Fruit fly (Drosophila melanogaster) whole organism, embryonic: Measurements from ENCODE around the gene Lsd-1.

ENCODE experiments used
- BtbVII ChIP-seq: fragments of 200-800 bp; sonication (Bioruptor generic); optimal IDR thresholded peaks from 3 replicates; lab custom pipeline; 2017; ENCODE audit warnings: missing biosample characterization, mild to moderate bottlenecking, missing genetic modification characterization
- CG10366 ChIP-seq: fragments of 200-800 bp; sonication (Bioruptor generic); IDR thresholded peaks from 2 replicates; pipeline ENCODE4 v1.3.6; 2022; ENCODE audit warnings: missing biosample characterization, missing genetic modification characterization
- CG10431 ChIP-seq: fragments of 200-800 bp; sonication (Bioruptor generic); optimal IDR thresholded peaks from 3 replicates; lab custom pipeline; 2018; ENCODE audit warnings: missing biosample characterization, mild to moderate bottlenecking, missing genetic modification characterization
- CG11456 ChIP-seq: fragments of 200-800 bp; sonication (Bioruptor generic); IDR thresholded peaks from 3 replicates; pipeline ENCODE4 v1.3.6; 2022; ENCODE audit warnings: missing biosample characterization, missing genetic modification characterization
- CG12071 ChIP-seq: fragments of 200-800 bp; sonication (Bioruptor generic); optimal IDR thresholded peaks from 3 replicates; lab custom pipeline; 2018; ENCODE audit warnings: missing biosample characterization, mild to moderate bottlenecking, missing genetic modification characterization
- CG14710 ChIP-seq: fragments of 200-800 bp; sonication (Bioruptor generic); optimal IDR thresholded peaks from 3 replicates; lab custom pipeline; 2019; ENCODE audit warnings: missing biosample characterization, mild to moderate bottlenecking, missing genetic modification characterization, moderate library complexity
- CG14860 ChIP-seq: fragments of 200-800 bp; sonication (Bioruptor generic); IDR thresholded peaks from 3 replicates; pipeline ENCODE4 v1.3.6; 2022; ENCODE audit warnings: missing biosample characterization, missing genetic modification characterization; ENCODE audit not compliant: partially characterized antibody
- CG16815 ChIP-seq: fragments of 200-800 bp; sonication (Bioruptor generic); optimal IDR thresholded peaks from 3 replicates; lab custom pipeline; 2017; ENCODE audit warnings: missing biosample characterization, mild to moderate bottlenecking, missing genetic modification characterization
- CG17361 ChIP-seq: fragments of 200-800 bp; sonication (Bioruptor generic); IDR thresholded peaks from 3 replicates; pipeline ENCODE4 v1.3.6; 2022; ENCODE audit warnings: missing biosample characterization, missing genetic modification characterization
- CG2120 ChIP-seq: fragments of 200-800 bp; sonication (Bioruptor generic); optimal IDR thresholded peaks from 3 replicates; lab custom pipeline; 2016; ENCODE audit warnings: missing biosample characterization, missing genetic modification characterization
- CG31224 ChIP-seq: fragments of 200-800 bp; sonication (Bioruptor generic); IDR thresholded peaks from 2 replicates; pipeline ENCODE4 v1.3.6; 2022; ENCODE audit warnings: missing biosample characterization, missing genetic modification characterization
- CG32772 ChIP-seq: fragments of 200-800 bp; sonication (Bioruptor generic); IDR thresholded peaks from 2 replicates; pipeline ENCODE4 v1.3.6; 2022; ENCODE audit warnings: missing biosample characterization, missing genetic modification characterization
- CG33213 ChIP-seq: fragments of 200-800 bp; sonication (Bioruptor generic); optimal IDR thresholded peaks from 3 replicates; lab custom pipeline; 2016; ENCODE audit warnings: missing biosample characterization, missing genetic modification characterization
- CG34422 ChIP-seq: fragments of 200-800 bp; sonication (Bioruptor generic); IDR thresholded peaks from 3 replicates; pipeline ENCODE4 v1.3.6; 2022; ENCODE audit warnings: missing biosample characterization, missing genetic modification characterization
- CG3838 ChIP-seq: fragments of 200-800 bp; sonication (Bioruptor generic); optimal IDR thresholded peaks from 3 replicates; lab custom pipeline; 2016; ENCODE audit warnings: missing biosample characterization, missing genetic modification characterization
- CG42726 ChIP-seq: fragments of 200-800 bp; sonication (Bioruptor generic); IDR thresholded peaks from 2 replicates; pipeline ENCODE4 v1.3.6; 2022; ENCODE audit warnings: missing biosample characterization, missing genetic modification characterization; ENCODE audit not compliant: partially characterized antibody
- CG6272 ChIP-seq: fragments of 200-800 bp; sonication (Bioruptor generic); IDR thresholded peaks from 2 replicates; pipeline ENCODE4 v1.3.6; 2022; ENCODE audit warnings: missing biosample characterization, missing genetic modification characterization
- CG6791 ChIP-seq: fragments of 200-800 bp; sonication (Bioruptor generic); IDR thresholded peaks from 3 replicates; pipeline ENCODE4 v1.3.6; 2022; ENCODE audit warnings: missing biosample characterization, missing genetic modification characterization; ENCODE audit not compliant: partially characterized antibody
- CG8089 ChIP-seq: fragments of 200-800 bp; sonication (Bioruptor generic); optimal IDR thresholded peaks from 3 replicates; lab custom pipeline; 2016; ENCODE audit warnings: missing biosample characterization, missing genetic modification characterization
- CG8290 ChIP-seq, 3 experiments: fragments of 200-800 bp; sonication (Bioruptor generic); optimal IDR thresholded peaks; 2 replicates each; lab custom pipeline; 2016 to 2019; ENCODE audit warnings: missing biosample characterization in 3 of 3, missing genetic modification characterization in 3 of 3, mild to moderate bottlenecking in 2 of 3, moderate library complexity in 1 of 3
- CG8765 ChIP-seq: fragments of 200-800 bp; sonication (Bioruptor generic); IDR thresholded peaks from 2 replicates; pipeline ENCODE4 v1.3.6; 2022; ENCODE audit warnings: missing biosample characterization, missing genetic modification characterization
- CG8924 ChIP-seq: fragments of 200-800 bp; optimal IDR thresholded peaks from 3 replicates; lab custom pipeline; 2019; ENCODE audit warnings: missing biosample characterization, mild to moderate bottlenecking, missing genetic modification characterization, moderate library complexity
- CG9727 ChIP-seq: fragments of 200-800 bp; sonication (Bioruptor generic); optimal IDR thresholded peaks from 3 replicates; lab custom pipeline; 2017; ENCODE audit warnings: missing biosample characterization, mild to moderate bottlenecking, missing genetic modification characterization
- Chrac-16 ChIP-seq: fragments of 200-800 bp; sonication (Bioruptor generic); optimal IDR thresholded peaks from 3 replicates; lab custom pipeline; 2016; ENCODE audit warnings: missing biosample characterization, missing genetic modification characterization
- Dip3 ChIP-seq: fragments of 200-800 bp; sonication (Bioruptor generic); optimal IDR thresholded peaks from 3 replicates; lab custom pipeline; 2016; ENCODE audit warnings: missing biosample characterization, missing genetic modification characterization
- H2.0 ChIP-seq: fragments of 200-800 bp; sonication (Bioruptor generic); IDR thresholded peaks from 2 replicates; pipeline ENCODE4 v1.3.6; 2022; ENCODE audit warnings: missing biosample characterization, missing genetic modification characterization
- HLH4C ChIP-seq: fragments of 200-800 bp; sonication (Bioruptor generic); IDR thresholded peaks from 3 replicates; pipeline ENCODE4 v1.3.6; 2022; ENCODE audit warnings: missing biosample characterization, missing genetic modification characterization; ENCODE audit not compliant: partially characterized antibody
- MBD-R2 ChIP-seq: fragments of 200-800 bp; sonication (Bioruptor generic); IDR thresholded peaks from 2 replicates; pipeline ENCODE4 v1.3.6; 2022; ENCODE audit warnings: missing biosample characterization, missing genetic modification characterization
- Med ChIP-seq: fragments of 200-800 bp; sonication (Bioruptor generic); peaks from one replicate; lab custom pipeline; 2016; ENCODE audit warnings: missing biosample characterization, missing genetic modification characterization, mild to moderate bottlenecking, inconsistent platforms, moderate library complexity
- Mes4 ChIP-seq: fragments of 200-800 bp; sonication (Bioruptor generic); optimal IDR thresholded peaks from 2 replicates; lab custom pipeline; 2016; ENCODE audit warnings: missing biosample characterization, missing genetic modification characterization
- Nf-YB ChIP-seq: fragments of 200-800 bp; sonication (Bioruptor generic); optimal IDR thresholded peaks from 3 replicates; lab custom pipeline; 2019; ENCODE audit warnings: missing biosample characterization, mild to moderate bottlenecking, missing genetic modification characterization, moderate library complexity
- Taf1 ChIP-seq: fragments of 200-800 bp; sonication (Bioruptor generic); IDR thresholded peaks from 2 replicates; pipeline ENCODE4 v1.3.6; 2022; ENCODE audit warnings: missing biosample characterization, missing genetic modification characterization
- al ChIP-seq: fragments of 200-800 bp; sonication (Bioruptor generic); IDR thresholded peaks from 2 replicates; pipeline ENCODE4 v1.3.6; 2022; ENCODE audit warnings: missing biosample characterization, missing genetic modification characterization
- cad ChIP-seq: fragments of >200 bp; optimal IDR thresholded peaks from 2 replicates; lab custom pipeline; 2017; ENCODE audit warnings: missing biosample characterization, missing genetic modification characterization
- chif ChIP-seq, 2 experiments: fragments of 200-800 bp; sonication (Bioruptor generic); optimal IDR thresholded peaks; 3 replicates each; lab custom pipeline; 2016; ENCODE audit warnings: missing biosample characterization in 2 of 2, missing genetic modification characterization in 2 of 2
- dati ChIP-seq: fragments of 200-800 bp; sonication (Bioruptor generic); IDR thresholded peaks from 2 replicates; pipeline ENCODE4 v1.3.6; 2022; ENCODE audit warnings: missing biosample characterization, missing genetic modification characterization
- gce ChIP-seq: fragments of 200-800 bp; sonication (Bioruptor generic); IDR thresholded peaks from 3 replicates; pipeline ENCODE4 v1.3.6; 2022; ENCODE audit warnings: missing biosample characterization, missing genetic modification characterization
- gfzf ChIP-seq: fragments of 200-800 bp; sonication (Bioruptor generic); optimal IDR thresholded peaks from 2 replicates; lab custom pipeline; 2016; ENCODE audit warnings: missing biosample characterization, mild to moderate bottlenecking, missing genetic modification characterization, moderate library complexity
- jing ChIP-seq: fragments of 200-800 bp; sonication (Bioruptor generic); optimal IDR thresholded peaks from 2 replicates; lab custom pipeline; 2018; ENCODE audit warnings: missing biosample characterization, mild to moderate bottlenecking, missing genetic modification characterization
- nmo ChIP-seq: fragments of 200-800 bp; sonication (Bioruptor generic); optimal IDR thresholded peaks from 2 replicates; lab custom pipeline; 2018; ENCODE audit warnings: missing biosample characterization, mild to moderate bottlenecking, missing genetic modification characterization, moderate library complexity
- pho ChIP-seq: fragments of 200-800 bp; sonication (Bioruptor generic); optimal IDR thresholded peaks from 2 replicates; lab custom pipeline; 2016; ENCODE audit warnings: missing biosample characterization, missing genetic modification characterization
- psq ChIP-seq: fragments of 200-800 bp; sonication (Bioruptor generic); optimal IDR thresholded peaks from 2 replicates; lab custom pipeline; 2017; ENCODE audit warnings: missing biosample characterization, missing genetic modification characterization
- pum ChIP-seq: fragments of 200-800 bp; sonication (Bioruptor generic); optimal IDR thresholded peaks from 2 replicates; lab custom pipeline; 2016; ENCODE audit warnings: missing biosample characterization, missing genetic modification characterization
- rib ChIP-seq: fragments of 200-800 bp; sonication (Bioruptor generic); IDR thresholded peaks from 2 replicates; pipeline ENCODE4 v1.3.6; 2022; ENCODE audit warnings: missing biosample characterization, missing genetic modification characterization
- scrt ChIP-seq: fragments of 200-800 bp; sonication (Bioruptor generic); optimal IDR thresholded peaks from 2 replicates; lab custom pipeline; 2018; ENCODE audit warnings: missing biosample characterization, mild to moderate bottlenecking, missing genetic modification characterization, moderate library complexity
- sd ChIP-seq: fragments of 200-800 bp; sonication (Bioruptor generic); optimal IDR thresholded peaks from 3 replicates; lab custom pipeline; 2018; ENCODE audit warnings: missing biosample characterization, mild to moderate bottlenecking, missing genetic modification characterization, moderate library complexity
- sqz ChIP-seq: fragments of 200-800 bp; sonication (Bioruptor generic); optimal IDR thresholded peaks from 3 replicates; lab custom pipeline; 2018; ENCODE audit warnings: missing biosample characterization, mild to moderate bottlenecking, missing genetic modification characterization
- tio ChIP-seq: fragments of 200-800 bp; sonication (Bioruptor generic); optimal IDR thresholded peaks from 2 replicates; lab custom pipeline; 2017; ENCODE audit warnings: missing biosample characterization, missing genetic modification characterization, inconsistent platforms
- twi ChIP-seq: fragments of 200-800 bp; optimal IDR thresholded peaks from 2 replicates; lab custom pipeline; 2019; ENCODE audit warnings: missing biosample characterization, mild to moderate bottlenecking, missing genetic modification characterization, moderate library complexity
- zf30C ChIP-seq: fragments of 200-800 bp; sonication (Bioruptor generic); optimal IDR thresholded peaks from 3 replicates; lab custom pipeline; 2018; ENCODE audit warnings: missing biosample characterization, mild to moderate bottlenecking, missing genetic modification characterization

Gene Lsd-1

dm6 chr3R:23725711-23726349, 37.8 kb upstream of the Lsd-1 start (continued):
- TF ChIP-seq jing (GFP tag; lab: Kevin White, UChicago) (no peak), MBD-R2 (GFP tag; lab: Robert Waterston, UW) (peak; percentile 20; the same call in 1 of the 2 replicates), BtbVII (peak; percentile 50), Dip3 (GFP tag; lab: Kevin White, UChicago) (no peak), tio (GFP tag; lab: Kevin White, UChicago) (no peak), CG8765 (no peak), gce (GFP tag; lab: Robert Waterston, UW) (no peak), Nf-YB (no peak), CG8089 (GFP tag; lab: Kevin White, UChicago) (no peak), psq (no peak), pum (GFP tag; lab: Kevin White, UChicago) (no peak), CG42726 (peak; percentile 19; the same call in 1 of the 2 replicates), chif (GFP tag; optimal IDR thresholded peaks at IDR 0.05; lab: Kevin White, UChicago) (no peak), pho (GFP tag; lab: Kevin White, UChicago) (peak; percentile 2), CG12071 (peak; percentile 52), CG6272 (no peak), sqz (GFP tag; lab: Kevin White, UChicago) (peak; percentile 78), CG32772 (GFP tag; lab: Robert Waterston, UW) (no peak), CG9727 (GFP tag; lab: Kevin White, UChicago) (peak; percentile 13), rib (GFP tag; lab: Robert Waterston, UW) (peak; percentile 67; the same call in 1 of the 2 replicates), CG34422 (no peak), CG14710 (tag; lab: Kevin White, UChicago) (no peak), dati (GFP tag; lab: Robert Waterston, UW) (no peak), gfzf (no peak), nmo (no peak), CG10431 (GFP tag; lab: Kevin White, UChicago) (peak; percentile 52), CG2120 (peak; percentile 33), Med (peak; percentile 72), CG17361 (GFP tag; lab: Robert Waterston, UW) (no peak), al (no peak), CG8924 (tag; lab: Kevin White, UChicago) (no peak), CG6791 (GFP tag; lab: Robert Waterston, UW) (no peak), CG8290 (GFP tag; optimal IDR thresholded peaks at IDR 0.05; lab: Kevin White, UChicago) (no peak), CG8290 (tag; optimal IDR thresholded peaks at IDR 0.05; lab: Kevin White, UChicago) (peak in 1 of 2 experiments; percentile 65), CG11456 (GFP tag; lab: Robert Waterston, UW) (no peak), scrt (GFP tag; lab: Kevin White, UChicago) (peak; percentile 19), CG14860 (GFP tag; lab: Robert Waterston, UW) (no peak), Chrac-16 (GFP tag; lab: Kevin White, UChicago) (no peak), twi (tag; lab: Kevin White, UChicago) (no peak), HLH4C (GFP tag; lab: Robert Waterston, UW) (no peak), cad (GFP tag; lab: Kevin White, UChicago) (no peak), CG10366 (GFP tag; lab: Robert Waterston, UW) (no peak), CG31224 (GFP tag; lab: Robert Waterston, UW) (peak; percentile 100), CG16815 (no peak), CG3838 (GFP tag; lab: Kevin White, UChicago) (no peak), H2.0 (GFP tag; lab: Robert Waterston, UW) (no peak), Mes4 (GFP tag; lab: Kevin White, UChicago) (no peak), Taf1 (GFP tag; lab: Robert Waterston, UW) (no peak), sd (tag; lab: Kevin White, UChicago) (peak; percentile 61), CG33213 (no peak), zf30C (GFP tag; lab: Kevin White, UChicago) (no peak)
